In the genomic region with DNA sequence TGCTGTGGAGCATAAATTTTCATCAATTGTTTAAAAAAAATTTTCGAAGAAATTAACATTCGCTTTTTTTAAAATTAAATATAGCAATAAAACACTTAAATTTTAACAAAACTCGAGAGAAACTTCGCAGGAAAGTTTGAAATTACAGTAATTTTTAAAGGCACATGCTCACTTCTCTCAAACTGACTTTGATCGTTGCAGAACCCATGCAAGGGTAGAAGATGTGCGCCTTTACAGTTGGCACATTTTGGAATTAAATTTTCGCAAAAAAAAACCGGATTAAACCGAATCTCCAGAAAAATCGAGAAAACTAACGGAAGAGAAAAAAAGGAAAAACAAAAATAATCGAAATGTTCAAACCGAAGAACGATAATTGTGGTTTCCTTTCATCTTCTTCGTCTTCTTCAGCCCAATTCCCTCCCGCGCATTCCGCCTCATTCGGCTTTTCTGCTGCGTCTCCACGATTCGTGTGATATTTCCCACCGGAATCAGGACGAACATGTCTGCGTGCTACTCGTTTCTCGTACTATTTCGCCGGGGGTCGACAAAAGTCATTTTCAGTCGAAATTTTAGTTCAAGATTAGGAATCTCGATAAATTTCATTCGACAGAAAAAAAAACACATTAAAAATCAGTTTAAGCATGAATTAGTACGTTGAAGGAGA, we compare ENCODE assay signal across 2 worm cellular contexts.
A peak's percentile ranks its signal among the peaks of the same experiment; 100 is the strongest.
TF ChIP-seq lines count a peak whose summit lies in the region.

No protein-coding gene starts in this region.

TF ChIP-seq in whole organism, L4 larva, 104 proteins besides CTCF, POLR2A, EP300 and RAD21 (continued from another document):
- TF ChIP-seq php-3 (GFP tag; IDR thresholded peaks at IDR 0.05; lab: Robert Waterston, UW): no peak
- TF ChIP-seq ceh-32 (tag; optimal IDR thresholded peaks at IDR 0.05; lab: Kevin White, UChicago; ENCODE audit: poor library complexity): no peak
- no peak for TF ChIP-seq zfp-2 (tag; optimal IDR thresholded peaks at IDR 0.05; lab: Kevin White, UChicago)
TF ChIP-seq in whole organism, L4 larva: peak in this region for 7.

TF ChIP-seq in whole organism, young adult, 124 proteins besides CTCF, POLR2A, EP300 and RAD21 (continued from another document):
- TF ChIP-seq let-607 (tag; optimal IDR thresholded peaks at IDR 0.05; lab: Kevin White, UChicago) (no peak), repo-1 (tag; optimal IDR thresholded peaks at IDR 0.05; lab: Kevin White, UChicago) (peak; percentile 10), atf-7 (tag; optimal IDR thresholded peaks at IDR 0.05; lab: Kevin White, UChicago) (no peak), chd-7 (tag; optimal IDR thresholded peaks at IDR 0.05; lab: Kevin White, UChicago) (no peak), Y53F4B.3 (GFP tag; IDR thresholded peaks at IDR 0.05; lab: Robert Waterston, UW) (no peak), ekl-4 (GFP tag; IDR thresholded peaks at IDR 0.05; lab: Robert Waterston, UW) (no peak), B0336.3 (GFP tag; IDR thresholded peaks at IDR 0.05; lab: Robert Waterston, UW) (peak; percentile 25; the same call in 1 of the 2 replicates), K11D2.4 (GFP tag; IDR thresholded peaks at IDR 0.05; lab: Robert Waterston, UW) (no peak), snpc-1.1 (tag; optimal IDR thresholded peaks at IDR 0.05; lab: Kevin White, UChicago; ENCODE audit: insufficient read depth) (no peak), ztf-28 (GFP tag; IDR thresholded peaks at IDR 0.05; lab: Robert Waterston, UW) (no peak), tlf-1 (GFP tag; optimal IDR thresholded peaks at IDR 0.05; lab: Kevin White, UChicago) (no peak), lin-35 (GFP tag; optimal IDR thresholded peaks at IDR 0.05; lab: Kevin White, UChicago) (no peak), F33H1.4 (GFP tag; IDR thresholded peaks at IDR 0.05; lab: Robert Waterston, UW) (peak; percentile 60), ztf-3 (GFP tag; optimal IDR thresholded peaks at IDR 0.05; lab: Kevin White, UChicago) (no peak), nhr-179 (tag; optimal IDR thresholded peaks at IDR 0.05; lab: Kevin White, UChicago) (no peak), K12H6.12 (tag; optimal IDR thresholded peaks at IDR 0.05; lab: Kevin White, UChicago) (no peak)
